Fruit fly (Drosophila melanogaster): Measurements from ENCODE around the gene Pmvk.

Gene Pmvk

dm6 chr2L:19577187-19577765, 2.9 kb downstream of the Pmvk start, which contains the start of the genes spi and msb1l (continued):
- TF ChIP-seq unc-4 (GFP tag; IDR thresholded peaks at IDR 0.05; ENCODE audit: partially characterized antibody) (peak; percentile 47; the same call in 1 of the 2 replicates), sna (GFP tag; IDR thresholded peaks at IDR 0.05; ENCODE audit: partially characterized antibody) (0 out of 2 replicates have a peak, but pooled peaks have one; percentile 25), Dek (tag; optimal IDR thresholded peaks at IDR 0.05) (peak; percentile 54), Hr39 (optimal IDR thresholded peaks at IDR 0.05) (no peak), B-H2 (GFP tag; optimal IDR thresholded peaks at IDR 0.05) (peak; percentile 71), pho (GFP tag; optimal IDR thresholded peaks at IDR 0.05) (no peak), org-1 (GFP tag; optimal IDR thresholded peaks at IDR 0.05) (no peak), inv (GFP tag; IDR thresholded peaks at IDR 0.05; ENCODE audit: partially characterized antibody) (peak; percentile 56; the same call in 1 of the 2 replicates), dm (GFP tag; optimal IDR thresholded peaks at IDR 0.05) (no peak), Ptx1 (GFP tag; IDR thresholded peaks at IDR 0.05) (peak; percentile 74), gce (GFP tag; IDR thresholded peaks at IDR 0.05) (no peak), Meics (GFP tag; optimal IDR thresholded peaks at IDR 0.05) (peak; percentile 50), Ets65A (GFP tag) (peak; percentile 92), cato (GFP tag; optimal IDR thresholded peaks at IDR 0.05; ENCODE audit: borderline replicate concordance) (peak; percentile 21), ssp (GFP tag; IDR thresholded peaks at IDR 0.05) (0 out of 2 replicates have a peak, but pooled peaks have one; percentile 36), gfzf (GFP tag; optimal IDR thresholded peaks at IDR 0.05) (peak; percentile 6), CG9797 (GFP tag; optimal IDR thresholded peaks at IDR 0.05) (peak; percentile 33), CG4820 (GFP tag; optimal IDR thresholded peaks at IDR 0.05) (peak; percentile 46), CG16779 (GFP tag; IDR thresholded peaks at IDR 0.05) (no peak), pros (GFP tag; optimal IDR thresholded peaks at IDR 0.05) (no peak), gsb (GFP tag; IDR thresholded peaks at IDR 0.05) (no peak), CG14441 (GFP tag; IDR thresholded peaks at IDR 0.05) (peak; percentile 18; the same call in 1 of the 2 replicates), Six4 (GFP tag; optimal IDR thresholded peaks at IDR 0.05) (peak; percentile 19), CG12155 (GFP tag; optimal IDR thresholded peaks at IDR 0.05) (peak; percentile 61), vnd (GFP tag; IDR thresholded peaks at IDR 0.05; ENCODE audit: partially characterized antibody) (peak; percentile 45; the same call in 1 of the 3 replicates), CG10147 (GFP tag; optimal IDR thresholded peaks at IDR 0.05) (peak; percentile 21), CG2116 (GFP tag; optimal IDR thresholded peaks at IDR 0.05) (peak; percentile 42), CG30020 (tag; optimal IDR thresholded peaks at IDR 0.05) (peak; percentile 69), Dp (GFP tag; optimal IDR thresholded peaks at IDR 0.05) (peak; percentile 83), Opbp (GFP tag; IDR thresholded peaks at IDR 0.05; ENCODE audit: partially characterized antibody) (peak; percentile 56; the same call in 2 of the 3 replicates), CG11504 (tag; optimal IDR thresholded peaks at IDR 0.05) (peak; percentile 75), tll (GFP tag; optimal IDR thresholded peaks at IDR 0.05) (peak in 1 of 2 experiments; percentile 8), trh (GFP tag; optimal IDR thresholded peaks at IDR 0.05) (no peak), abd-A (tag; optimal IDR thresholded peaks at IDR 0.05) (no peak), Aef1 (GFP tag; IDR thresholded peaks at IDR 0.05) (peak; percentile 41; the same call in 2 of the 3 replicates), ATbp (GFP tag; optimal IDR thresholded peaks at IDR 0.05) (no peak), CG10654 (GFP tag; optimal IDR thresholded peaks at IDR 0.05) (peak; percentile 50), CG7745 (tag; optimal IDR thresholded peaks at IDR 0.05) (no peak), NC2α (GFP tag; optimal IDR thresholded peaks at IDR 0.05) (no peak), pzg (GFP tag; optimal IDR thresholded peaks at IDR 0.05) (peak; percentile 49), ind (GFP tag; optimal IDR thresholded peaks at IDR 0.05) (peak; percentile 62), CrebB (tag; optimal IDR thresholded peaks at IDR 0.05) (no peak), Dbx (GFP tag; IDR thresholded peaks at IDR 0.05) (peak; percentile 65; the same call in 2 of the 3 replicates), CG8388 (GFP tag; optimal IDR thresholded peaks at IDR 0.05) (peak; percentile 8), stwl (tag; optimal IDR thresholded peaks at IDR 0.05) (peak; percentile 72), CG9437 (GFP tag; optimal IDR thresholded peaks at IDR 0.05) (peak; percentile 41), CG4328 (GFP tag; optimal IDR thresholded peaks at IDR 0.05) (no peak), az2 (GFP tag; optimal IDR thresholded peaks at IDR 0.05) (peak; percentile 57), Ets97D (GFP tag; optimal IDR thresholded peaks at IDR 0.05) (peak; percentile 21)

Data from whole organism, embryonic.